Worm (Caenorhabditis elegans) whole organism, midembryonic: Measurements from ENCODE around the gene F25G6.9.
A peak's percentile ranks its signal among the peaks of the same experiment; 100 is the strongest.

Experiments
- T22C8.4 ChIP-seq: fragments of 200-800 bp; sonication (Bioruptor generic); IDR thresholded peaks from 2 replicates; pipeline ENCODE4 v1.3.6; 2022; ENCODE audit warnings: missing genetic modification characterization, missing compliant biosample characterization
- cog-1 ChIP-seq: sonication (generic microtip); optimal IDR thresholded peaks from 2 replicates; lab custom pipeline; 2016; ENCODE audit warnings: missing genetic modification characterization, missing compliant biosample characterization
- flt-1 ChIP-seq: fragments of 200-800 bp; sonication (Bioruptor generic); IDR thresholded peaks from 2 replicates; pipeline ENCODE4 v1.3.6; 2022; ENCODE audit warnings: missing genetic modification characterization, missing compliant biosample characterization
- klf-2 ChIP-seq: fragments of 200-800 bp; sonication (Bioruptor generic); conservative IDR thresholded peaks from 2 replicates; pipeline ENCODE4 v1.3.6; 2022; ENCODE audit warnings: missing genetic modification reagents, missing genetic modification characterization, missing compliant biosample characterization
- med-1 ChIP-seq: sonication (generic microtip); optimal IDR thresholded peaks from 2 replicates; lab custom pipeline; 2017; ENCODE audit warnings: missing genetic modification characterization, mild to moderate bottlenecking, missing compliant biosample characterization, antibody characterized with exemption, missing genetic modification reagents; ENCODE audit not compliant: insufficient read depth
- ref-1 ChIP-seq: fragments of 200-800 bp; sonication (Bioruptor generic); conservative IDR thresholded peaks from 2 replicates; pipeline ENCODE4 v1.3.6; 2022; ENCODE audit warnings: missing genetic modification reagents, missing genetic modification characterization, missing compliant biosample characterization
- tab-1 ChIP-seq: fragments of 200-800 bp; sonication (Bioruptor generic); IDR thresholded peaks from 2 replicates; pipeline ENCODE4 v1.3.6; 2022; ENCODE audit warnings: missing genetic modification characterization, missing compliant biosample characterization
- ztf-23 ChIP-seq: fragments of 200-800 bp; sonication (Bioruptor generic); IDR thresholded peaks from 2 replicates; pipeline ENCODE4 v1.3.6; 2022; ENCODE audit warnings: missing genetic modification reagents, missing genetic modification characterization, missing compliant biosample characterization
- ztf-29 ChIP-seq: fragments of 200-800 bp; sonication (Bioruptor generic); IDR thresholded peaks from 2 replicates; pipeline ENCODE4 v1.3.6; 2022; ENCODE audit warnings: missing genetic modification reagents, missing genetic modification characterization, missing compliant biosample characterization

Gene F25G6.9

DNA sequence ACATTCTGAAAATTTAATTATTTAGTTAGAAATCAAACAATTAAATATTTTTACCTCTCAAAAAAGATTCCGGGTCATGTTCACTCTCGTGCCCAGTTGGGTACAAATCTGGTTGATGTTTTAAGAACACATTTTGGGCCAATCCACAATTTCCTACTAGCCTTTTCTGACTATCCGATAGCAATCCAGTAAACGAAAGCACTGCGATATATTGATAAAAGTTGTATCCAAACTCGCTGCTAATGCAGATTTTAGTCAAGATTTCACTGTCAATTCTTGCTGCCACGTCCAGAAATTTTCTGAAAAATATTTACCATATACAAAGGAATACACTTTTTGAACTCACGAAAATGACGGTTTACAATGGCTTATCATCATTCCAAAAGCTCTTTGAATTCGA lies 628 bp downstream of the F25G6.9 start:
- TF ChIP-seq tab-1 (GFP tag; lab: Robert Waterston, UW): no peak
- TF ChIP-seq cog-1 (tag; lab: Kevin White, UChicago): no peak
- no peak for TF ChIP-seq flt-1 (GFP tag; lab: Robert Waterston, UW)
- no peak for TF ChIP-seq ref-1 (GFP tag; lab: Robert Waterston, UW)
- no peak for TF ChIP-seq ztf-23
- no peak for TF ChIP-seq med-1 (GFP tag; lab: Kevin White, UChicago)
- no peak for TF ChIP-seq T22C8.4 (GFP tag; lab: Robert Waterston, UW)
- TF ChIP-seq klf-2 (GFP tag; lab: Robert Waterston, UW): no peak
- no peak for TF ChIP-seq ztf-29

DNA sequence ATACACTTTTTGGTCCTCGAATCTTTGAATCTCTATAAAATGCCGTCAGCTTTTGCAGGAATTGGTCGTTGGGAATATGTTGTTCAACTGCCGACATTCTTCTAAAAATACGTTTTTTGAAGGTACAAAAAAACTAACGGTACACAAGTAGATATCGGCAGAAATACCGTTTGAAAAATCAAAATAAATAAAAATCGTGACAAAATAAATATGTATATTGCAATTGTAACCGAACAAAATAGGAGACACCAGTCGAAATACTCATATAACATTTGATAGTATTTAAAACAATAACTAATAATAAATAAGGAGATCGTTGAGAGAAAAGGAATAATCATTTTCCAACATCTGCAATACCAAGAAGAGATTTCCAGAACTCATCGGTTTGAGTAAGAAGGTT lies 4.7 kb downstream of the F25G6.9 start, which contains the start of gene F25G6.8:
F25G6.8 (minus strand) TSS at position 101 of the 400 bp plus-strand sequence.
- TF ChIP-seq ztf-23 (no peak), klf-2 (GFP tag; lab: Robert Waterston, UW) (no peak), flt-1 (GFP tag; lab: Robert Waterston, UW) (no peak), tab-1 (GFP tag; lab: Robert Waterston, UW) (no peak), T22C8.4 (GFP tag; lab: Robert Waterston, UW) (no peak), ztf-29 (no peak), ref-1 (GFP tag; lab: Robert Waterston, UW) (no peak), cog-1 (tag; lab: Kevin White, UChicago) (no peak), med-1 (GFP tag; lab: Kevin White, UChicago) (no peak)

DNA sequence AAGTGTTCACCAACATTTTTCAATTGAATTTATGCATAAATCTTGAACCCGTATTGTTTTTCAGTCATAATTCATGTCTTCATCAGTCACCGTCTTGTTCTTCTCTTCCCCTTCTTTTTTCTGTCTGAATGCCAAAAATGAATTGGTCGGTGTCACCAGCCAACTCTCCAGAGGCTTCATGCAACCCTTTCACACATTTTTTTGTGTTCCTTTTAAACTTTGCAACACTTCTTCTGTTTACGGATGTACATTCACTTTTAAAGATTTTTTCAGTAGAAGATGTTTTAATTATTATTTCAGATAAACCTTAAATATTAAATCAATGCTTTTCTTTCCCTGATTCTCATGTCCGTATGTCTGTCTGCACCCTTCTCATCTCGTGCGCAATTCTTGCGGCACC lies 8.9 kb downstream of the F25G6.9 start, which contains the start of gene acr-16:
acr-16 (plus strand) TSS at position 301 of the 400 bp plus-strand sequence.
- no peak for TF ChIP-seq ref-1 (GFP tag; lab: Robert Waterston, UW)
- TF ChIP-seq flt-1 (GFP tag; lab: Robert Waterston, UW): no peak
- no peak for TF ChIP-seq ztf-23
- no peak for TF ChIP-seq ztf-29
- TF ChIP-seq med-1 (GFP tag; lab: Kevin White, UChicago): no peak
- no peak for TF ChIP-seq cog-1 (tag; lab: Kevin White, UChicago)
- no peak for TF ChIP-seq klf-2 (GFP tag; lab: Robert Waterston, UW)
- no peak for TF ChIP-seq tab-1 (GFP tag; lab: Robert Waterston, UW)
- TF ChIP-seq T22C8.4 (GFP tag; lab: Robert Waterston, UW): no peak

DNA sequence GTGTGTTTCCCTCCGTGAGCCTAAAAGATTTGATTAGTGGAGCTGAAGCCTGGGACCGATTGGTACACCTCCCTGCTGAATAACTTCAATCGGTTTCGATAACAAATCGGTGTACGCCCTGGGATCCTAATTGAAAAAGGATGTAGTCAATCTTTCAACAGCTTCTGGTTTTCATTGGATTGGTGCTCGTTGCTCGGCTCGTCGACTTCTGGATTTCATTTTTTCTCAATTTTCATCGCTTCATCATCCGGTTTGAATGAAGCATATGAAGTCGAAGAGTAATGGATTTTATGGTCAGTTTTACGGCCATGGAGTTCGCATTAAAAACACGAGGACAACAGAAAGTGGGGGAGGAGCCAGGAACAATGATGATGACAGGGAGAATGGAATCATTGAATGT lies 13.8 kb downstream of the F25G6.9 start:
- TF ChIP-seq tab-1 (GFP tag; lab: Robert Waterston, UW): no peak
- no peak for TF ChIP-seq cog-1 (tag; lab: Kevin White, UChicago)

- TF ChIP-seq ztf-23 (0 out of 2 replicates have a peak, but pooled peaks have one; percentile 34), ref-1 (GFP tag; lab: Robert Waterston, UW) (no peak)
Observed at ce11 chrV:8552460-8552859, 17.3 kb downstream of the F25G6.9 start, which contains the start of gene acr-15. TSS of gene acr-15 (plus strand) at chrV:8552695.

DNA sequence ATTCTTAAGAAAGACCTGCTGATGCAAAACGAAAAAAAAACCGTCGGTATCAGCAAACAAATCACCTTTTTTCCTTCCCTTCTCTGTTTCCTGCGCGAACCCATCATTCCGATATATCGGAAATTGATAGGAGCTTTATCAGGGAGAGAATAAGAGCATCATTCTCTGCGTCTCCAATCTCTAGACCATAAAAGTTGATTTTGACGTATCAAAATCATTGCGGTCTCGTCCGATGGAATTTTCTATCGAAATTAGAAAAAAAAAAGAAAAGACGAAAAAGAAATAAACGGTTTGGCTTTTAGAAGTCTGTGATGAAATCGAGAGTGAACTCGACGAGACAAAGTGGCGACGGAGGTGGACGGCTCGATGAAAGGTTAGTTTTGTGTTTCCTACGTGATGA lies 20.8 kb downstream of the F25G6.9 start, which contains the start of gene stdh-4:
stdh-4 (plus strand) TSS at position 301 of the 400 bp plus-strand sequence.
- TF ChIP-seq klf-2 (GFP tag; lab: Robert Waterston, UW): no peak
- no peak for TF ChIP-seq flt-1 (GFP tag; lab: Robert Waterston, UW)

DNA sequence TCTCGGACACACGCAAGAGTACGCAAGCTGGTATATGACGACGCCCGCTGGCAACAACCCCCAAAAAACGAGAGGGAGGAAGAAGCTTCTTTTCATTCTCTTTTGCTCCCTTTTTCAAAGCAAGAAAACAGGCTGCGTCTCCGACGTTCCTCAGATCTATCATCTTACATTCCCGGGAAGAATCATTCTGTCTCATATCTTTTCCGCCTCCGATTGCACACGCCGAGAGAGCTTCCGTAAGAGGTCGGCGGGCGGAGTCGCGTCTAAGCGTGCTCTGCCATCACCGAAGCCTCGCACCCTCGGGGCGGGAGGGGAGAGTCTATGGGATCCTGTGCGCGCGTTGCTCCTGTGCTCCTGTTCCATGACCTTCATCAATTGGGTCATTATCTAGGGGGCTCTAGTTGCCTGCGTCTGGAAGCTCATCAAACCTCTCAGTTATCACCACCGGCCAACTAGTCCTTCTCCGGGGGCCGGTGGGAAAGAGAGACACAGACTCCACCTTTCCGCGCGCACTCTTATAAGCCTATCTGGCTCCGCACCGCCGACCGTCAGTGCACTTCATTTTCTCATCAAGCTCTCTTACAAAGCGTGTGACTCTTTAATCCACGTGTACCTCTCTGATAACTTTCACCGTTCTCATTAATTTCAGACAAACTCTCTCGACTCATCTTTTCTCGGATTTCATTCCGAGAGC lies 24.1 kb downstream of the F25G6.9 start, which contains the start of the genes slc-17.8 and asns-1:
slc-17.8 (minus strand) TSS at position 51 of the 694 bp plus-strand sequence.
asns-1 (plus strand) TSS at position 644 of the 694 bp plus-strand sequence.
- TF ChIP-seq klf-2 (GFP tag; lab: Robert Waterston, UW) (no peak), ztf-23 (no peak), T22C8.4 (GFP tag; lab: Robert Waterston, UW) (no peak), flt-1 (GFP tag; lab: Robert Waterston, UW) (no peak), tab-1 (GFP tag; lab: Robert Waterston, UW) (no peak), cog-1 (tag; lab: Kevin White, UChicago) (no peak), ztf-29 (no peak), ref-1 (GFP tag; lab: Robert Waterston, UW) (no peak), med-1 (GFP tag; lab: Kevin White, UChicago) (no peak)

DNA sequence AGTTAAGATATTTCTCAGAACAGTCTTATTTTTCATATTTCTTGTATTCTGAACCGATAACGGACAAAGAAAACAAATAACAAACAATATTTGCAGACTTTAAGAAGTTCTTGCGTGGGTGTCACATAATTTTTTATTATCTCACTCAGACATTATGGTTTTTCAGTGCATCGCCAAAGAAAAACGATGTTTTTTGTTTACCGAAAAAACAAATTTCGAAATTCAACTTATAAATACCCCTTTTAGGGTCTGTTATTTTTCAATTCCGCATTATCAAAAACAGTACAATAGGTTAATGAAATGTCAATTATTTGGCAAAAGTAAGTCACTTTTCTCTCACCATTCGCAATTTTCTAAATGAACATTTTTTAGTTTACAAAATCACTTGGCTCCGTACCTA lies 32.8 kb downstream of the F25G6.9 start, which contains the start of gene otpl-4:
otpl-4 (plus strand) TSS at position 301 of the 400 bp plus-strand sequence.
- no peak for TF ChIP-seq ztf-29

DNA sequence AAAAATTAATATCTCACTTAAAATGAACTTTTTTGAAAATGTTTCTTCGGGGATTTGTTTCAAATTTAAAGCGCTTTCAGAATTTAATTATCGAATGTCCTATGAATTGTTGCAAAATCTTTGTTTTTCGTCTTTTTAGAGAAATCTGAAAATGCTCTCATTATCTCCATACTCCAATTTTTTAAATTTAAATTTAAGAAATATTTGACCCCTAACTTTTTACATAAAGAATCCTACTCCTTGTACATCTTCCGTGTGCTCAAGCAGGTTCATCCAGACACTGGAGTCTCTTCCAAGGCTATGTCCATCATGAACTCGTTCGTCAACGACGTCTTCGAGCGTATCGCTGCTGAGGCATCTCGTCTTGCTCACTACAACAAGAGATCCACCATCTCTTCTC lies 33.6 kb downstream of the F25G6.9 start, which contains the start of gene his-39:
his-39 (plus strand) TSS at position 301 of the 400 bp plus-strand sequence.
- no peak for TF ChIP-seq ref-1 (GFP tag; lab: Robert Waterston, UW)
- no peak for TF ChIP-seq klf-2 (GFP tag; lab: Robert Waterston, UW)
- no peak for TF ChIP-seq ztf-23
- TF ChIP-seq med-1 (GFP tag; lab: Kevin White, UChicago): no peak

- TF ChIP-seq klf-2 (GFP tag; lab: Robert Waterston, UW) (0 out of 2 replicates have a peak, but pooled peaks have one; percentile 29), flt-1 (GFP tag; lab: Robert Waterston, UW) (peak; percentile 72), cog-1 (tag; lab: Kevin White, UChicago) (peak; percentile 2), ztf-23 (peak; percentile 73; the same call in 1 of the 2 replicates), ztf-29 (peak; percentile 31; the same call in 1 of the 2 replicates)
Observed at ce11 chrV:8534534-8535283, 35.1 kb downstream of the F25G6.9 start, which contains the start of the genes his-6 and his-5. TSS of gene his-6 (minus strand) at chrV:8534977. TSS of gene his-5 (plus strand) at chrV:8535214.
